Worm (Caenorhabditis elegans): ENCODE results near the gene odr-1.

odr-1 gene

DNA sequence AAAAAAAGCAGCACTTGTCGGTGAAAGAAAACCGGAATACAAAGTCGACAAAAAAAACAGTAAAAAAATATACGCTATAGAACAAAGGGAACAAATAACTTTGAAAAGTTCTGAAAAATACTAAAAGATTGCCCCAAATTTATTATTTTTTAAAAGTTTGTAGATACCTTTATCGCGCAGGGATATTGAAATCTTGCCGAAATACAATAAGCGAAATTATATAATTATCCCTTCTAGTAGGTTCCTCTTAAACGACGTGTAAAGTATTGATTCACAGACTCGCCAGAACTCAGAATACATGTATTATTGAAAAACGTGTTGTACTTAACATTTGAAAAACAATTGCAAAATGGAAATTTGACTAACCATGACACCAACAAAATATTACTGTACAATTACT is 36.4 kb downstream of the odr-1 start (continued):
- TF ChIP-seq mxl-3 (GFP tag; optimal IDR thresholded peaks at IDR 0.05) (peak; percentile 63), mxl-2 (GFP tag; conservative IDR thresholded peaks at IDR 0.05) (no peak), dmd-8 (GFP tag; IDR thresholded peaks at IDR 0.05) (no peak), daf-16 (GFP tag; optimal IDR thresholded peaks at IDR 0.05) (peak; percentile 34 to 87), daf-16 (tag; optimal IDR thresholded peaks at IDR 0.05) (peak; percentile 83), duxl-1 (tag; optimal IDR thresholded peaks at IDR 0.05; ENCODE audit: poor library complexity) (peak; percentile 97), hlh-11 (tag; optimal IDR thresholded peaks at IDR 0.05) (peak; percentile 80), F26F4.8 (GFP tag; conservative IDR thresholded peaks at IDR 0.05) (no peak), dpl-1 (GFP tag; optimal IDR thresholded peaks at IDR 0.05) (peak; percentile 59), nhr-111 (GFP tag; optimal IDR thresholded peaks at IDR 0.05) (no peak), zag-1 (tag; optimal IDR thresholded peaks at IDR 0.05) (no peak), tra-1 (GFP tag; IDR thresholded peaks at IDR 0.05) (peak; percentile 62; the same call in 1 of the 2 replicates), nhr-42 (GFP tag; IDR thresholded peaks at IDR 0.05) (peak; percentile 92), lir-3 (tag; optimal IDR thresholded peaks at IDR 0.05) (no peak), ctbp-1 (GFP tag; IDR thresholded peaks at IDR 0.05) (peak; percentile 77; the same call in 1 of the 2 replicates), fos-1 (tag; optimal IDR thresholded peaks at IDR 0.05) (no peak), daf-12 (tag; optimal IDR thresholded peaks at IDR 0.05) (no peak), ceh-44 (GFP tag; IDR thresholded peaks at IDR 0.05) (no peak), skn-1 (tag; optimal IDR thresholded peaks at IDR 0.05) (no peak), cey-2 (tag; optimal IDR thresholded peaks at IDR 0.05; ENCODE audit: borderline replicate concordance, insufficient read depth) (no peak), lin-13 (GFP tag; optimal IDR thresholded peaks at IDR 0.05) (peak; percentile 76), ceh-82 (tag; optimal IDR thresholded peaks at IDR 0.05) (no peak), ces-1 (GFP tag; optimal IDR thresholded peaks at IDR 0.05) (peak; percentile 89), lsy-2 (tag; optimal IDR thresholded peaks at IDR 0.05) (peak; percentile 76 to 93), zip-11 (GFP tag; IDR thresholded peaks at IDR 0.05) (no peak), zip-2 (tag; optimal IDR thresholded peaks at IDR 0.05) (peak; percentile 91), nhr-48 (tag; optimal IDR thresholded peaks at IDR 0.05) (peak; percentile 82), madf-9 (GFP tag; conservative IDR thresholded peaks at IDR 0.05) (peak; percentile 74), nhr-76 (tag; optimal IDR thresholded peaks at IDR 0.05) (peak; percentile 34), spr-1 (tag; optimal IDR thresholded peaks at IDR 0.05) (peak; percentile 82), lin-29 (GFP tag; IDR thresholded peaks at IDR 0.05) (peak; percentile 79), hif-1 (tag; optimal IDR thresholded peaks at IDR 0.05) (peak in 1 of 2 experiments; percentile 42), lim-7 (GFP tag; IDR thresholded peaks at IDR 0.05) (no peak), F49E8.2 (tag; optimal IDR thresholded peaks at IDR 0.05; ENCODE audit: borderline replicate concordance) (no peak), rbr-2 (tag; optimal IDR thresholded peaks at IDR 0.05) (peak; percentile 93), unc-39 (tag; optimal IDR thresholded peaks at IDR 0.05) (no peak), arid-1 (GFP tag; conservative IDR thresholded peaks at IDR 0.05) (0 out of 2 replicates have a peak, but pooled peaks have one; percentile 43), zfp-3 (GFP tag; conservative IDR thresholded peaks at IDR 0.05) (no peak), nhr-77 (tag; optimal IDR thresholded peaks at IDR 0.05) (peak; percentile 98), D1046.2 (GFP tag; IDR thresholded peaks at IDR 0.05) (no peak), gei-8 (GFP tag; optimal IDR thresholded peaks at IDR 0.05) (no peak), nhr-6 (tag; optimal IDR thresholded peaks at IDR 0.05) (peak; percentile 75), vab-7 (GFP tag; IDR thresholded peaks at IDR 0.05) (peak; percentile 46; the same call in 1 of the 2 replicates), F10B5.3 (tag; optimal IDR thresholded peaks at IDR 0.05) (peak; percentile 94), Y5F2A.4 (GFP tag; optimal IDR thresholded peaks at IDR 0.05) (peak; percentile 13), mes-2 (tag; optimal IDR thresholded peaks at IDR 0.05; ENCODE audit: poor library complexity, severe bottlenecking) (peak; percentile 82), dve-1 (tag; optimal IDR thresholded peaks at IDR 0.05; ENCODE audit: insufficient read depth) (peak; percentile 95), Y48G9A.11 (GFP tag; IDR thresholded peaks at IDR 0.05) (no peak), saeg-2 (GFP tag; IDR thresholded peaks at IDR 0.05) (no peak), nhr-41 (GFP tag; IDR thresholded peaks at IDR 0.05) (no peak), ceh-62 (tag; optimal IDR thresholded peaks at IDR 0.05) (no peak)

All from whole organism, L4 larva.